Worm (Caenorhabditis elegans): ENCODE results near the gene ccep-135.

Gene ccep-135

DNA sequence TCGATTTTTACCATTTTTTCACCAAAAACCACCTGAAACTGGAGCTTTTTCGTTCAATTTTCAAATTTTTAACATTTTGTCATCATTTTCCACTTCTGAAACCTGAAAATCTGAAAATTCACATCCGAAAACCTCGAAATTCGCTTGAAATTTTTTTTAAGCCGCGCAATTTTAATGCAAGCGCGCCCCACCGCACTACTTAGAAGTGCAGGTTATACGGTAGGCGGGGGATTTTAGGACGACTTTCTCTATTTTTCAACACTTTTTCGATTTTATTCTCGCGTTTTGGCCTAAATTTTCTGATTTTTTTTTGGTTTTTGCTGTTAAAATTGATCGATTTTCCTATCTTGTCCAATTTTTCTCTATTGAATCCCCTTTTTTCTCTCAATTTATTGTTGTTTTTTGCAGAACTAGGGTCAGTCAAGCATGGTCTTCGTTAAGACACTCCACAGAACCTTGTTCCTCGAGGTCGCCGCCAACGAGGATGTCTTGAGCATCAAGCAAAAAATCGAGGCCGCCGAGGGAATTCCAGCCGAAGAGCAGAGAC lies 23.7 kb upstream of the ccep-135 start, which contains the start of gene ubl-1 (continued):
- TF ChIP-seq hlh-12 (tag; optimal IDR thresholded peaks at IDR 0.05) (no peak), cebp-2 (GFP tag; IDR thresholded peaks at IDR 0.05) (no peak), tbx-9 (tag; optimal IDR thresholded peaks at IDR 0.05; ENCODE audit: borderline replicate concordance) (no peak), ztf-6 (GFP tag; IDR thresholded peaks at IDR 0.05) (no peak), nfya-2 (GFP tag; IDR thresholded peaks at IDR 0.05) (no peak), lag-1 (GFP tag; IDR thresholded peaks at IDR 0.05) (no peak), F10E7.11 (tag; optimal IDR thresholded peaks at IDR 0.05) (no peak), dpl-1 (GFP tag; optimal IDR thresholded peaks at IDR 0.05) (peak; percentile 78), hrde-1 (tag; optimal IDR thresholded peaks at IDR 0.05; ENCODE audit: borderline replicate concordance) (no peak), B0336.3 (GFP tag; IDR thresholded peaks at IDR 0.05) (no peak), sptf-2 (GFP tag; optimal IDR thresholded peaks at IDR 0.05) (no peak), mxl-1 (tag; optimal IDR thresholded peaks at IDR 0.05) (no peak), lin-26 (GFP tag; IDR thresholded peaks at IDR 0.05) (no peak), F52B5.7 (tag; optimal IDR thresholded peaks at IDR 0.05) (no peak), attf-6 (GFP tag; IDR thresholded peaks at IDR 0.05) (no peak), ceh-58 (GFP tag; IDR thresholded peaks at IDR 0.05) (no peak), lsl-1 (GFP tag; optimal IDR thresholded peaks at IDR 0.05) (peak; percentile 84), madf-6 (GFP tag; IDR thresholded peaks at IDR 0.05) (peak; percentile 74), F49E8.2 (tag; optimal IDR thresholded peaks at IDR 0.05; ENCODE audit: insufficient read depth) (peak; percentile 29), ceh-91 (GFP tag; IDR thresholded peaks at IDR 0.05) (peak; percentile 19; the same call in 1 of the 2 replicates), F55B11.4 (tag; optimal IDR thresholded peaks at IDR 0.05; ENCODE audit: borderline replicate concordance, insufficient read depth) (no peak), B0261.1 (tag; optimal IDR thresholded peaks at IDR 0.05) (no peak), ztf-25 (GFP tag; IDR thresholded peaks at IDR 0.05) (no peak), B0019.2 (GFP tag; conservative IDR thresholded peaks at IDR 0.05) (0 out of 2 replicates have a peak, but pooled peaks have one; percentile 27), ztf-18 (tag; optimal IDR thresholded peaks at IDR 0.05) (peak; percentile 16), lsy-27 (tag; optimal IDR thresholded peaks at IDR 0.05; ENCODE audit: borderline replicate concordance, insufficient read depth) (no peak), snpc-4 (GFP tag; optimal IDR thresholded peaks at IDR 0.05) (no peak), snpc-4 (tag; optimal IDR thresholded peaks at IDR 0.05) (peak; percentile 8 to 65 (median 40)), lin-35 (GFP tag; optimal IDR thresholded peaks at IDR 0.05) (peak in 1 of 3 experiments; percentile 74), somi-1 (GFP tag; optimal IDR thresholded peaks at IDR 0.05) (no peak), madf-10 (tag; optimal IDR thresholded peaks at IDR 0.05) (peak; percentile 14), gei-17 (GFP tag; optimal IDR thresholded peaks at IDR 0.05) (no peak), egl-18 (GFP tag; IDR thresholded peaks at IDR 0.05) (no peak), nhr-179 (tag; optimal IDR thresholded peaks at IDR 0.05) (no peak), athp-1 (tag; optimal IDR thresholded peaks at IDR 0.05) (peak; percentile 3), F37B4.10 (GFP tag; IDR thresholded peaks at IDR 0.05) (no peak), madf-8 (GFP tag; conservative IDR thresholded peaks at IDR 0.05) (no peak), rpc-1 (optimal IDR thresholded peaks at IDR 0.05) (peak; percentile 2), rpc-1 (tag; optimal IDR thresholded peaks at IDR 0.05) (no peak), zim-3 (tag; optimal IDR thresholded peaks at IDR 0.05) (no peak), ceh-100 (GFP tag; IDR thresholded peaks at IDR 0.05) (0 out of 2 replicates have a peak, but pooled peaks have one; percentile 21), bed-2 (GFP tag; IDR thresholded peaks at IDR 0.05) (no peak), dpff-1 (tag; optimal IDR thresholded peaks at IDR 0.05) (no peak), aptf-3 (GFP tag; IDR thresholded peaks at IDR 0.05) (no peak), rcor-1 (GFP tag; IDR thresholded peaks at IDR 0.05) (peak; percentile 45; the same call in 1 of the 2 replicates), lin-54 (GFP tag; optimal IDR thresholded peaks at IDR 0.05) (peak; percentile 76), bed-1 (GFP tag; IDR thresholded peaks at IDR 0.05) (no peak), ekl-4 (GFP tag; IDR thresholded peaks at IDR 0.05) (0 out of 2 replicates have a peak, but pooled peaks have one; percentile 57), B0035.1 (tag; optimal IDR thresholded peaks at IDR 0.05) (no peak)
